Worm (Caenorhabditis elegans) whole organism, L3 larva: ENCODE data around the gene ctl-3.

Source experiments
- R02D3.7 ChIP-seq: fragments of 150-350 bp; optimal IDR thresholded peaks from 2 replicates; lab custom pipeline; 2014; ENCODE audit warnings: missing biosample characterization, missing genetic modification characterization
- ZK546.5 ChIP-seq: sonication (generic microtip); optimal IDR thresholded peaks from 2 replicates; lab custom pipeline; 2017; ENCODE audit warnings: missing biosample characterization, missing genetic modification characterization
- ceh-16 ChIP-seq: sonication (generic microtip); optimal IDR thresholded peaks from 2 replicates; lab custom pipeline; 2017; ENCODE audit warnings: missing biosample characterization, missing genetic modification characterization
- ceh-28 ChIP-seq: fragments of 150-350 bp; optimal IDR thresholded peaks from 2 replicates; lab custom pipeline; 2014; ENCODE audit warnings: missing biosample characterization, missing genetic modification reagents, missing genetic modification characterization
- daf-12 ChIP-seq: fragments of 150-350 bp; optimal IDR thresholded peaks from 2 replicates; lab custom pipeline; 2014; ENCODE audit warnings: missing biosample characterization, missing genetic modification reagents, missing genetic modification characterization
- egl-27 ChIP-seq: sonication (generic microtip); optimal IDR thresholded peaks from 4 replicates; lab custom pipeline; 2017; ENCODE audit warnings: missing biosample characterization, missing genetic modification reagents, missing genetic modification characterization
- egl-5 ChIP-seq: fragments of 150-350 bp; optimal IDR thresholded peaks from 2 replicates; lab custom pipeline; 2017; ENCODE audit warnings: missing biosample characterization, missing genetic modification reagents, missing genetic modification characterization, inconsistent platforms
- elt-1 ChIP-seq: fragments of 150-350 bp; optimal IDR thresholded peaks from 2 replicates; lab custom pipeline; 2014; ENCODE audit warnings: missing biosample characterization, missing genetic modification characterization
- elt-2 ChIP-seq: sonication (generic microtip); optimal IDR thresholded peaks from 2 replicates; lab custom pipeline; 2016; ENCODE audit warnings: missing genetic modification reagents, mild to moderate bottlenecking, missing genetic modification characterization, missing compliant biosample characterization
- elt-3 ChIP-seq, 3 experiments: fragments of 150-350 bp in 1 of 3; sonication (generic microtip) in 2 of 3; optimal IDR thresholded peaks; 2 replicates in 2 of 3; 4 replicates in 1 of 3; lab custom pipeline; 2014 to 2017; ENCODE audit warnings: missing biosample characterization in 3 of 3, missing genetic modification characterization in 3 of 3
- eor-1 ChIP-seq, 2 experiments: fragments of 150-350 bp; optimal IDR thresholded peaks; 2 replicates each; lab custom pipeline; 2014 to 2018; ENCODE audit warnings: missing biosample characterization in 2 of 2, missing genetic modification characterization in 2 of 2
- fkh-10 ChIP-seq: sonication (generic microtip); optimal IDR thresholded peaks from 2 replicates; lab custom pipeline; 2017; ENCODE audit warnings: missing biosample characterization, missing genetic modification reagents, missing genetic modification characterization
- hmg-11 ChIP-seq: sonication (generic microtip); optimal IDR thresholded peaks from 2 replicates; lab custom pipeline; 2016; ENCODE audit warnings: missing genetic modification characterization, missing compliant biosample characterization
- jun-1 ChIP-seq: fragments of 150-350 bp; optimal IDR thresholded peaks from 2 replicates; lab custom pipeline; 2014; ENCODE audit warnings: missing biosample characterization, missing genetic modification reagents, missing genetic modification characterization
- lin-15B ChIP-seq: fragments of 150-350 bp; optimal IDR thresholded peaks from 2 replicates; lab custom pipeline; 2014; ENCODE audit warnings: missing biosample characterization, missing genetic modification characterization
- lin-39 ChIP-seq: fragments of 150-350 bp; optimal IDR thresholded peaks from 2 replicates; lab custom pipeline; 2018; ENCODE audit warnings: missing biosample characterization, missing genetic modification reagents, missing genetic modification characterization
- lsy-12 ChIP-seq: sonication (generic microtip); optimal IDR thresholded peaks from 2 replicates; lab custom pipeline; 2016; ENCODE audit warnings: mild to moderate bottlenecking, missing genetic modification characterization, missing compliant biosample characterization
- mdl-1 ChIP-seq: fragments of 150-350 bp; optimal IDR thresholded peaks from 2 replicates; lab custom pipeline; 2014; ENCODE audit warnings: missing biosample characterization, missing genetic modification characterization
- mml-1 ChIP-seq: fragments of 150-350 bp; sonication (generic microtip); optimal IDR thresholded peaks from 3 replicates; lab custom pipeline; 2014; ENCODE audit warnings: missing biosample characterization, missing genetic modification characterization
- nfya-1 ChIP-seq: sonication (generic microtip); optimal IDR thresholded peaks from 2 replicates; lab custom pipeline; 2017; ENCODE audit warnings: missing genetic modification characterization, mild to moderate bottlenecking, missing compliant biosample characterization, antibody characterized with exemption, moderate library complexity; ENCODE audit not compliant: insufficient read depth
- nhr-11 ChIP-seq: fragments of 150-350 bp; optimal IDR thresholded peaks from 2 replicates; lab custom pipeline; 2014; ENCODE audit warnings: missing biosample characterization, missing genetic modification characterization
- nhr-12 ChIP-seq: fragments of 150-350 bp; optimal IDR thresholded peaks from 2 replicates; lab custom pipeline; 2014; ENCODE audit warnings: missing biosample characterization, missing genetic modification characterization
- nhr-23 ChIP-seq: fragments of 150-350 bp; optimal IDR thresholded peaks from 2 replicates; lab custom pipeline; 2014; ENCODE audit warnings: missing biosample characterization, missing genetic modification reagents, missing genetic modification characterization
- nhr-237 ChIP-seq: fragments of 150-350 bp; optimal IDR thresholded peaks from 2 replicates; lab custom pipeline; 2014; ENCODE audit warnings: missing biosample characterization, missing genetic modification characterization
- nhr-25 ChIP-seq: sonication (generic microtip); optimal IDR thresholded peaks from 2 replicates; lab custom pipeline; 2017; ENCODE audit warnings: missing biosample characterization, missing genetic modification characterization
- nhr-28 ChIP-seq: fragments of 150-350 bp; optimal IDR thresholded peaks from 2 replicates; lab custom pipeline; 2014; ENCODE audit warnings: missing biosample characterization, missing genetic modification characterization
- nhr-43 ChIP-seq: sonication (generic microtip); optimal IDR thresholded peaks from 2 replicates; lab custom pipeline; 2016; ENCODE audit warnings: mild to moderate bottlenecking, missing genetic modification characterization, missing compliant biosample characterization; ENCODE audit not compliant: poor library complexity, severe bottlenecking
- nhr-67 ChIP-seq: fragments of 150-350 bp; optimal IDR thresholded peaks from 2 replicates; lab custom pipeline; 2014; ENCODE audit warnings: missing biosample characterization, missing genetic modification characterization
- nhr-77 ChIP-seq: fragments of 150-350 bp; optimal IDR thresholded peaks from 2 replicates; lab custom pipeline; 2014; ENCODE audit warnings: missing biosample characterization, missing genetic modification characterization
- pha-4 ChIP-seq: fragments of 150-350 bp; optimal IDR thresholded peaks from 2 replicates; lab custom pipeline; 2014; ENCODE audit warnings: missing biosample characterization, missing genetic modification reagents, missing genetic modification characterization
- pqm-1 ChIP-seq: fragments of 150-350 bp; optimal IDR thresholded peaks from 2 replicates; lab custom pipeline; 2017; ENCODE audit warnings: missing biosample characterization, missing genetic modification characterization, inconsistent platforms
- skn-1 ChIP-seq: fragments of 150-350 bp; optimal IDR thresholded peaks from 2 replicates; lab custom pipeline; 2014; ENCODE audit warnings: missing biosample characterization, missing genetic modification characterization
- snpc-4 ChIP-seq: fragments of 150-350 bp; optimal IDR thresholded peaks from 2 replicates; lab custom pipeline; 2014; ENCODE audit warnings: missing biosample characterization, missing genetic modification characterization
- tbx-2 ChIP-seq: sonication (generic microtip); optimal IDR thresholded peaks from 2 replicates; lab custom pipeline; 2016; ENCODE audit warnings: mild to moderate bottlenecking, missing genetic modification characterization, missing compliant biosample characterization
- unc-39 ChIP-seq: sonication (generic microtip); optimal IDR thresholded peaks from 4 replicates; lab custom pipeline; 2017; ENCODE audit warnings: missing biosample characterization, missing genetic modification characterization
- zag-1 ChIP-seq: fragments of 150-350 bp; optimal IDR thresholded peaks from 2 replicates; lab custom pipeline; 2014; ENCODE audit warnings: missing biosample characterization, missing genetic modification characterization
- ztf-11 ChIP-seq: fragments of 150-350 bp; optimal IDR thresholded peaks from 2 replicates; lab custom pipeline; 2014; ENCODE audit warnings: missing biosample characterization, missing genetic modification characterization

Gene ctl-3

DNA sequence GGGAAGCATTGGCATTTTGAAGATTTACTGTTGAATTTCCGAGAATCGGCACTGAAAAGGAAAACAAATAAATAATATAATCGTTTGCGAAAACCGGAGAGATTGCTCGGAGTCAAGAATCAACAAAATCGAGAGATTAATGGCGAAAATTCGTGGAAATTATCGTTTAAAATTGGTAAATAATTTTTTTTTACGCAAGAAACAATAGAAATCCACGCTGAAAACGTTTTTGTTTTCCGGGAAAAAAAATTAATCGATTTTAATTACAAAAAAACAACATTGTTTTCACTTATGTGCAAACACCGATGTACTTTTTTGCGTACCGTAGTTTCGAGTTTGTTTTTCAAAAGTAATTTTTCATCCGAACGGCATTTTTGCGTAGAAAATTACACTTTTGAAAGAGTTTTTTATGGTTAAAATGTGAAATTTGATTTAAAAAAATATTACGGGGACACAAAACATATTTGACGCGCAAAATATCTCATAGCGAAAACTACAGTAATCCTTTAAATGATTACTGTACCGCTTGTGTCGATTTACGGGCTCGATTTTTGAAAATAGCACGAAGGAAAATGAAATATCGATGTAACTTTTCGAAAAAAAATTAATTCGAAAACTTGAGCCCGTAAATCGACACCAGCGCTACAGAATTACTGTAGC, at the start of gene ctl-3:
ctl-3 (minus strand) TSS at position 51 of the 660 bp plus-strand sequence.
- TF ChIP-seq hmg-11 (no peak), nhr-67 (no peak), mml-1 (tag; lab: Kevin White, UChicago) (no peak), nhr-23 (tag; lab: Kevin White, UChicago) (no peak), snpc-4 (tag; lab: Kevin White, UChicago) (no peak), pqm-1 (tag; lab: Kevin White, UChicago) (no peak)
- TF ChIP-seq, all 47 proteins: peak for 0

DNA sequence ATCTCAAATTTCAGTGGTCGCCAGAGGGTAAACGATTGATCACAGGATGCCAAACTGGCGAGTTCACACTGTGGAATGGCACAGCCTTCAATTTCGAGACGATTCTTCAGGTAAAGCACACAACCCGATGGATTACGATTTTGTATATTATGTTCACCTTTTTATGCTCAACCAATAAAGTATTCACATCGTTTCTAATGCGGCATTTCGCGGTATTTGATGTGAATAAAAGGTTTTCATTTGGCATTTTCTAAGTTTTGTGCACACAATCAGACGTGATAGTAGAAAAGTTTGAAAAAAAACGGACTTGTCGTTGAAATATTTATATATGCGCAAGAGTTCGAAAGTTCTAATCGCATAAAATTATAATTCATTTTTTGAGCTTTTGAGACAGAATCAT, 48.4 kb upstream of the ctl-3 start:
- TF ChIP-seq snpc-4 (tag; lab: Kevin White, UChicago) (no peak), lin-15B (tag; lab: Kevin White, UChicago) (no peak), skn-1 (tag; lab: Kevin White, UChicago) (no peak), ceh-28 (tag; lab: Kevin White, UChicago) (no peak), nfya-1 (tag; lab: Kevin White, UChicago) (no peak), nhr-11 (tag; lab: Kevin White, UChicago) (no peak), ceh-16 (no peak), R02D3.7 (tag; lab: Kevin White, UChicago) (no peak), daf-12 (tag; lab: Kevin White, UChicago) (no peak), egl-27 (tag; lab: Kevin White, UChicago) (no peak), nhr-43 (no peak), elt-1 (tag; lab: Kevin White, UChicago) (no peak), zag-1 (tag; lab: Kevin White, UChicago) (no peak), pha-4 (tag; lab: Kevin White, UChicago) (no peak), unc-39 (tag; lab: Kevin White, UChicago) (no peak)

DNA sequence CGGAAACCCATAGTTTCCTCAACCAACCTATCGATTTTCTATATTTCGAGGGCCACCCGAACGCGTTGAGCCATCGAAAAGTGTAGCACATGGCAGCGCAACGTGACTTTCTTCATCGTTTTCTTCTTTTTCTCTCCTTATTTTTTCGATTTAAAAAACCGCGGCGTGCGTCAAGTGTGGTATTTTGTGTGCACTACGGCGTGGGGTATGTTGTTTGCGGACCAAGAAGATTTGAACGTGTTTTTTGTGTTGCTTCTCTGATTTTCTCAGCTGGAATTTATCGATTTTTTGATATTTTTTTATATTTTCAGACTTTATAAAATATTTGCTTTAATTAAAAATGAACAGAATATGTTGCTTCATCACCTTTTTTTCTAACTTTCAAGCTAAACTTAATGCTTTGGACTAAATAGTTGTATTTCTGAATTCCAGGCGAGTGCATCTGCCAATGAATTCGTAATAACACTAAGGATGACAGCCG, 47.4 kb upstream of the ctl-3 start, which contains the start of the genes agl-1 and pfs-2:
agl-1 (minus strand) TSS at position 178 of the 481 bp plus-strand sequence.
pfs-2 (plus strand) TSS at position 431 of the 481 bp plus-strand sequence.
- no peak for TF ChIP-seq nhr-12 (tag; lab: Kevin White, UChicago)
- peak; percentile 4 for TF ChIP-seq zag-1 (tag; lab: Kevin White, UChicago)
- TF ChIP-seq elt-3 (tag; optimal IDR thresholded peaks at IDR 0.05; lab: Kevin White, UChicago) = no peak
- peak; percentile 37 for TF ChIP-seq mdl-1 (tag; lab: Kevin White, UChicago)
- TF ChIP-seq jun-1 = no peak
- no peak for TF ChIP-seq ceh-16
- no peak for TF ChIP-seq nhr-67
- TF ChIP-seq elt-2 (tag; lab: Kevin White, UChicago) = peak; percentile 25
- TF ChIP-seq ztf-11 (tag; lab: Kevin White, UChicago) = no peak
- TF ChIP-seq skn-1 (tag; lab: Kevin White, UChicago) = no peak
- peak; percentile 83 for TF ChIP-seq lin-15B (tag; lab: Kevin White, UChicago)
- TF ChIP-seq pha-4 (tag; lab: Kevin White, UChicago) = peak; percentile 77
- peak; percentile 60 for TF ChIP-seq R02D3.7 (tag; lab: Kevin White, UChicago)
- TF ChIP-seq pqm-1 (tag; lab: Kevin White, UChicago) = no peak
- no peak for TF ChIP-seq nhr-28 (tag; lab: Kevin White, UChicago)
- no peak for TF ChIP-seq fkh-10 (GFP tag; lab: Kevin White, UChicago)
- peak; percentile 21 for TF ChIP-seq nhr-25 (tag; lab: Kevin White, UChicago)
- TF ChIP-seq egl-5 (tag; lab: Kevin White, UChicago) = no peak
- peak; percentile 0 for TF ChIP-seq nhr-43
- TF ChIP-seq daf-12 (tag; lab: Kevin White, UChicago) = no peak
- TF ChIP-seq unc-39 (tag; lab: Kevin White, UChicago) = no peak
- peak; percentile 80 for TF ChIP-seq nfya-1 (tag; lab: Kevin White, UChicago)
- TF ChIP-seq hmg-11 = peak; percentile 82
- TF ChIP-seq nhr-77 = peak; percentile 2
- TF ChIP-seq lin-39 (tag; lab: Kevin White, UChicago) = peak; percentile 66
- peak; percentile 84 for TF ChIP-seq snpc-4 (tag; lab: Kevin White, UChicago)
- TF ChIP-seq nhr-23 (tag; lab: Kevin White, UChicago) = peak; percentile 65
- TF ChIP-seq ceh-28 (tag; lab: Kevin White, UChicago) = peak; percentile 76

DNA sequence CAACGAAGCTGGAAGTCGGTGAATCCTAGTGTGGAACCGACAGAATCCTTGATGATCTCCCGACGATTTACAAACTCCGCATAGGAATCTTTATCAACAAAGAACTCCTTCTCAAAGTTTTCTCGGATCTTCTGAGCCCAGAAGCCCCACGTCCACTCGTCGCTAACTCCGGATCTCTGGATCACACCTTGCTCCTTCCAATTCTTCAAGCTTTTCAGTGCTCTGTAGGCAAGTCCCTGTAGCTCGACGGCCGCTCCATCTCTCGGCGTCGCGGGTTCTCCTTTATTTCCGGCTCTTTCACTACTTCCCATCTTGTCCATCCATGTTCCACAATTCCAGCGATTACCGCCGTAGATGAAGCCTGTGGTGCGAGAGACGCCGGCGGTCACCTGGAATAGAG, 40.8 kb upstream of the ctl-3 start:
- no peak for TF ChIP-seq egl-27 (tag; lab: Kevin White, UChicago)
- TF ChIP-seq elt-2 (tag; lab: Kevin White, UChicago) = no peak
- no peak for TF ChIP-seq lsy-12
- TF ChIP-seq ceh-28 (tag; lab: Kevin White, UChicago) = no peak
- no peak for TF ChIP-seq ZK546.5
- TF ChIP-seq daf-12 (tag; lab: Kevin White, UChicago) = no peak
- TF ChIP-seq elt-3 (tag; optimal IDR thresholded peaks at IDR 0.05; lab: Kevin White, UChicago) = no peak
- TF ChIP-seq eor-1 (tag; optimal IDR thresholded peaks at IDR 0.05; lab: Kevin White, UChicago) = no peak
- no peak for TF ChIP-seq tbx-2
- TF ChIP-seq nhr-12 (tag; lab: Kevin White, UChicago) = no peak
- TF ChIP-seq elt-1 (tag; lab: Kevin White, UChicago) = no peak
- no peak for TF ChIP-seq skn-1 (tag; lab: Kevin White, UChicago)
- TF ChIP-seq nhr-23 (tag; lab: Kevin White, UChicago) = no peak
- TF ChIP-seq nhr-237 = no peak
